Worm (Caenorhabditis elegans) whole organism, late embryonic: ENCODE results near the gene amt-3.

Experiments used
- C08G9.2 ChIP-seq: sonication (generic microtip); optimal IDR thresholded peaks from 2 replicates; lab custom pipeline; 2016; ENCODE audit warnings: mild to moderate bottlenecking, missing genetic modification characterization, moderate library complexity, missing compliant biosample characterization
- C38D4.7 ChIP-seq: fragments of 200-800 bp; sonication (Bioruptor generic); optimal IDR thresholded peaks from 2 replicates; lab custom pipeline; 2018; ENCODE audit warnings: mild to moderate bottlenecking, missing genetic modification characterization, moderate library complexity, missing compliant biosample characterization
- F13H6.1 ChIP-seq: sonication (generic microtip); optimal IDR thresholded peaks from 2 replicates; lab custom pipeline; 2016; ENCODE audit warnings: missing genetic modification characterization, missing compliant biosample characterization
- ahr-1 ChIP-seq: sonication (generic microtip); optimal IDR thresholded peaks from 2 replicates; lab custom pipeline; 2016; ENCODE audit warnings: missing genetic modification characterization, missing compliant biosample characterization
- ama-1 ChIP-seq: fragments of 150-350 bp; optimal IDR thresholded peaks from 2 replicates; lab custom pipeline; 2014
- ceh-18 ChIP-seq: sonication (generic microtip); optimal IDR thresholded peaks from 2 replicates; lab custom pipeline; 2016; ENCODE audit warnings: missing genetic modification characterization, missing compliant biosample characterization
- ceh-19 ChIP-seq: fragments of 200-800 bp; sonication (Bioruptor generic); optimal IDR thresholded peaks from 2 replicates; lab custom pipeline; 2018; ENCODE audit warnings: mild to moderate bottlenecking, missing genetic modification characterization, missing compliant biosample characterization
- ceh-2 ChIP-seq: sonication (generic microtip); optimal IDR thresholded peaks from 2 replicates; lab custom pipeline; 2016; ENCODE audit warnings: missing genotype, missing genetic modification characterization, missing compliant biosample characterization
- ceh-48 ChIP-seq: sonication (generic microtip); optimal IDR thresholded peaks from 2 replicates; lab custom pipeline; 2016; ENCODE audit warnings: missing genetic modification characterization, inconsistent platforms, missing compliant biosample characterization
- ceh-6 ChIP-seq: fragments of 200-800 bp; sonication (Bioruptor generic); optimal IDR thresholded peaks from 2 replicates; lab custom pipeline; 2018; ENCODE audit warnings: mild to moderate bottlenecking, missing genetic modification characterization, missing compliant biosample characterization
- ceh-9 ChIP-seq: sonication (generic microtip); optimal IDR thresholded peaks from 2 replicates; lab custom pipeline; 2016; ENCODE audit warnings: mild to moderate bottlenecking, missing genetic modification characterization, inconsistent platforms, missing compliant biosample characterization
- che-1 ChIP-seq: sonication (generic microtip); optimal IDR thresholded peaks from 2 replicates; lab custom pipeline; 2016; ENCODE audit warnings: mild to moderate bottlenecking, missing genetic modification characterization, missing compliant biosample characterization
- dmd-4 ChIP-seq: sonication (generic microtip); optimal IDR thresholded peaks from 2 replicates; lab custom pipeline; 2016; ENCODE audit warnings: borderline replicate concordance, missing genetic modification characterization, missing compliant biosample characterization
- dve-1 ChIP-seq: sonication (generic microtip); optimal IDR thresholded peaks from 2 replicates; lab custom pipeline; 2017; ENCODE audit warnings: antibody characterized with exemption, mild to moderate bottlenecking, missing genetic modification characterization, missing compliant biosample characterization
- elt-2 ChIP-seq: sonication (generic microtip); optimal IDR thresholded peaks from 2 replicates; lab custom pipeline; 2016; ENCODE audit warnings: missing genetic modification reagents, missing genetic modification characterization, missing compliant biosample characterization
- ets-4 ChIP-seq: sonication (generic microtip); optimal IDR thresholded peaks from 2 replicates; lab custom pipeline; 2016; ENCODE audit warnings: missing genetic modification characterization, missing compliant biosample characterization
- fax-1 ChIP-seq: sonication (generic microtip); optimal IDR thresholded peaks from 2 replicates; lab custom pipeline; 2016; ENCODE audit warnings: missing genotype, missing genetic modification characterization, missing compliant biosample characterization
- fkh-10 ChIP-seq: fragments of 150-350 bp; optimal IDR thresholded peaks from 2 replicates; lab custom pipeline; 2014; ENCODE audit warnings: missing biosample characterization, missing genetic modification reagents, missing genetic modification characterization
- gmeb-2 ChIP-seq: sonication (generic microtip); optimal IDR thresholded peaks from 2 replicates; lab custom pipeline; 2016; ENCODE audit warnings: missing genetic modification characterization, inconsistent platforms, missing compliant biosample characterization
- hlh-13 ChIP-seq: fragments of 200-800 bp; sonication (Bioruptor generic); optimal IDR thresholded peaks from 2 replicates; lab custom pipeline; 2018; ENCODE audit warnings: mild to moderate bottlenecking, missing genetic modification characterization, missing compliant biosample characterization
- hlh-15 ChIP-seq: sonication (generic microtip); optimal IDR thresholded peaks from 2 replicates; lab custom pipeline; 2016; ENCODE audit warnings: missing genetic modification characterization, missing compliant biosample characterization
- hlh-8 ChIP-seq: sonication (generic microtip); optimal IDR thresholded peaks from 2 replicates; lab custom pipeline; 2016; ENCODE audit warnings: missing genotype, missing genetic modification characterization, missing compliant biosample characterization
- lim-6 ChIP-seq: sonication (generic microtip); optimal IDR thresholded peaks from 2 replicates; lab custom pipeline; 2016; ENCODE audit warnings: missing genetic modification characterization, missing compliant biosample characterization
- lin-11 ChIP-seq: fragments of 200-800 bp; sonication (Bioruptor generic); optimal IDR thresholded peaks from 2 replicates; lab custom pipeline; 2018; ENCODE audit warnings: mild to moderate bottlenecking, missing genetic modification characterization, missing compliant biosample characterization
- madf-2 ChIP-seq: sonication (generic microtip); optimal IDR thresholded peaks from 2 replicates; lab custom pipeline; 2017; ENCODE audit warnings: missing genetic modification characterization, missing compliant biosample characterization
- odd-2 ChIP-seq: sonication (generic microtip); optimal IDR thresholded peaks from 2 replicates; lab custom pipeline; 2017; ENCODE audit warnings: antibody characterized with exemption, mild to moderate bottlenecking, missing genetic modification characterization, missing compliant biosample characterization
- pag-3 ChIP-seq: sonication (generic microtip); optimal IDR thresholded peaks from 2 replicates; lab custom pipeline; 2016; ENCODE audit warnings: missing compliant biosample characterization, missing genetic modification characterization, borderline replicate concordance
- pat-9 ChIP-seq: fragments of 200-800 bp; sonication (Bioruptor generic); optimal IDR thresholded peaks from 2 replicates; lab custom pipeline; 2018; ENCODE audit warnings: mild to moderate bottlenecking, missing genetic modification characterization, moderate library complexity, missing compliant biosample characterization
- pax-1 ChIP-seq: fragments of 150-350 bp; optimal IDR thresholded peaks from 2 replicates; lab custom pipeline; 2014; ENCODE audit warnings: missing biosample characterization, missing genetic modification characterization
- pha-2 ChIP-seq: sonication (generic microtip); optimal IDR thresholded peaks from 2 replicates; lab custom pipeline; 2017; ENCODE audit warnings: mild to moderate bottlenecking, missing genetic modification characterization, missing compliant biosample characterization
- pha-4 ChIP-seq: fragments of 150-350 bp; optimal IDR thresholded peaks from 2 replicates; lab custom pipeline; 2018; ENCODE audit warnings: missing biosample characterization, missing genetic modification reagents, missing genetic modification characterization
- pqm-1 ChIP-seq: sonication (generic microtip); optimal IDR thresholded peaks from 2 replicates; lab custom pipeline; 2016; ENCODE audit warnings: missing genetic modification characterization, missing compliant biosample characterization
- pros-1 ChIP-seq: fragments of 150-350 bp; optimal IDR thresholded peaks from 2 replicates; lab custom pipeline; 2014; ENCODE audit warnings: missing biosample characterization, missing genetic modification reagents, missing genetic modification characterization
- ref-2 ChIP-seq: sonication (generic microtip); optimal IDR thresholded peaks from 2 replicates; lab custom pipeline; 2016; ENCODE audit warnings: missing genetic modification characterization, missing compliant biosample characterization
- rnt-1 ChIP-seq: sonication (generic microtip); optimal IDR thresholded peaks from 2 replicates; lab custom pipeline; 2016; ENCODE audit warnings: missing genetic modification characterization, missing compliant biosample characterization
- sdc-2 ChIP-seq: sonication (generic microtip); optimal IDR thresholded peaks from 2 replicates; lab custom pipeline; 2016; ENCODE audit warnings: missing genotype, missing genetic modification characterization, missing compliant biosample characterization
- sox-2 ChIP-seq: fragments of 200-800 bp; sonication (Bioruptor generic); IDR thresholded peaks from 2 replicates; pipeline ENCODE4 v1.3.6; 2022; ENCODE audit warnings: missing genetic modification reagents, missing genetic modification characterization, missing compliant biosample characterization
- sox-4 ChIP-seq: sonication (generic microtip); optimal IDR thresholded peaks from 2 replicates; lab custom pipeline; 2017; ENCODE audit warnings: mild to moderate bottlenecking, missing genetic modification characterization, inconsistent platforms, missing compliant biosample characterization
- tbx-2 ChIP-seq: sonication (generic microtip); optimal IDR thresholded peaks from 2 replicates; lab custom pipeline; 2016; ENCODE audit warnings: missing genetic modification characterization, missing compliant biosample characterization
- tbx-7 ChIP-seq: sonication (generic microtip); optimal IDR thresholded peaks from 2 replicates; lab custom pipeline; 2016; ENCODE audit warnings: missing genotype, missing genetic modification characterization, missing compliant biosample characterization
- unc-3 ChIP-seq, 2 experiments: fragments of 200-800 bp in 1 of 2; sonication (Bioruptor generic) in 1 of 2; sonication (generic microtip) in 1 of 2; conservative IDR thresholded peaks in 1 of 2; optimal IDR thresholded peaks in 1 of 2; 2 replicates each; pipeline versions ENCODE4 v1.3.6 to Lab custom; 2016 to 2022; ENCODE audit warnings: missing compliant biosample characterization in 2 of 2, missing genetic modification characterization in 2 of 2, missing genetic modification reagents in 1 of 2
- unc-42 ChIP-seq: sonication (generic microtip); optimal IDR thresholded peaks from 2 replicates; lab custom pipeline; 2016; ENCODE audit warnings: missing genotype, missing genetic modification characterization, missing compliant biosample characterization
- zip-5 ChIP-seq: sonication (generic microtip); optimal IDR thresholded peaks from 2 replicates; lab custom pipeline; 2016; ENCODE audit warnings: missing genetic modification characterization, missing compliant biosample characterization

The amt-3 gene

ce11 chrII:8399997-8400396 is 31.0 kb upstream of the amt-3 start:
- TF ChIP-seq fkh-10 (GFP tag; lab: Kevin White, UChicago): no peak
- TF ChIP-seq pha-4: no peak
- TF ChIP-seq ref-2 (tag; lab: Kevin White, UChicago): no peak
- peak; percentile 41 for TF ChIP-seq elt-2 (tag; lab: Kevin White, UChicago)
- TF ChIP-seq ceh-9 (tag; lab: Kevin White, UChicago): no peak
- TF ChIP-seq tbx-7 (tag; lab: Kevin White, UChicago): no peak

ce11 chrII:8399064-8399463 is 30.1 kb upstream of the amt-3 start, which contains the start of gene dod-23:
dod-23 (minus strand) TSS chrII:8399164.
- TF ChIP-seq unc-3 (GFP tag; conservative IDR thresholded peaks at IDR 0.05; lab: Robert Waterston, UW) (no peak), unc-3 (tag; optimal IDR thresholded peaks at IDR 0.05; lab: Kevin White, UChicago) (no peak), odd-2 (tag; lab: Kevin White, UChicago) (no peak), ceh-9 (tag; lab: Kevin White, UChicago) (no peak), sox-4 (tag; lab: Kevin White, UChicago) (no peak), pqm-1 (tag; lab: Kevin White, UChicago) (no peak), hlh-8 (tag; lab: Kevin White, UChicago) (no peak), dve-1 (tag; lab: Kevin White, UChicago) (no peak), pax-1 (no peak)
- TF ChIP-seq, all 69 proteins: peak for 0

ce11 chrII:8396041-8396440 is 27.1 kb upstream of the amt-3 start, which contains the start of gene F49E12.7:
F49E12.7 (minus strand) TSS chrII:8396141.
- TF ChIP-seq madf-2 (tag; lab: Kevin White, UChicago) (no peak), pros-1 (tag; lab: Kevin White, UChicago) (no peak), hlh-13 (no peak), ceh-6 (GFP tag; lab: Kevin White, UChicago) (no peak), ahr-1 (tag; lab: Kevin White, UChicago) (no peak), ceh-19 (no peak), ceh-48 (tag; lab: Kevin White, UChicago) (no peak), unc-42 (tag; lab: Kevin White, UChicago) (no peak), hlh-15 (tag; lab: Kevin White, UChicago) (no peak), elt-2 (tag; lab: Kevin White, UChicago) (no peak), ceh-2 (tag; lab: Kevin White, UChicago) (no peak), sdc-2 (tag; lab: Kevin White, UChicago) (no peak)

- TF ChIP-seq odd-2 (tag; lab: Kevin White, UChicago): no peak
- TF ChIP-seq ahr-1 (tag; lab: Kevin White, UChicago): no peak
- no peak for TF ChIP-seq ets-4
- no peak for TF ChIP-seq elt-2 (tag; lab: Kevin White, UChicago)
- TF ChIP-seq unc-42 (tag; lab: Kevin White, UChicago): no peak
- TF ChIP-seq zip-5 (tag; lab: Kevin White, UChicago): no peak
- no peak for TF ChIP-seq ceh-2 (tag; lab: Kevin White, UChicago)
- no peak for TF ChIP-seq sox-2 (GFP tag; lab: Robert Waterston, UW)
- TF ChIP-seq lin-11 (tag; lab: Kevin White, UChicago): no peak
- no peak for TF ChIP-seq che-1 (tag; lab: Kevin White, UChicago)
- no peak for TF ChIP-seq tbx-7 (tag; lab: Kevin White, UChicago)
- no peak for TF ChIP-seq ama-1 (lab: Kevin White, UChicago)
- TF ChIP-seq rnt-1: no peak
- TF ChIP-seq ceh-18: no peak
- TF ChIP-seq pha-2 (tag; lab: Kevin White, UChicago): no peak
Observed at ce11 chrII:8394205-8394604, 25.2 kb upstream of the amt-3 start, which contains the start of gene F49E12.8. F49E12.8 (minus strand) TSS chrII:8394305.

ce11 chrII:8392215-8392614 is 23.3 kb upstream of the amt-3 start:
- no peak for TF ChIP-seq che-1 (tag; lab: Kevin White, UChicago)
- TF ChIP-seq tbx-7 (tag; lab: Kevin White, UChicago): no peak
- no peak for TF ChIP-seq pag-3
- no peak for TF ChIP-seq sdc-2 (tag; lab: Kevin White, UChicago)
- TF ChIP-seq pat-9 (tag; lab: Kevin White, UChicago): no peak
- TF ChIP-seq pha-4: no peak
- no peak for TF ChIP-seq fax-1
- TF ChIP-seq hlh-15 (tag; lab: Kevin White, UChicago): no peak
- TF ChIP-seq odd-2 (tag; lab: Kevin White, UChicago): no peak
- no peak for TF ChIP-seq tbx-2
- TF ChIP-seq F13H6.1 (tag; lab: Kevin White, UChicago): no peak
- no peak for TF ChIP-seq C38D4.7 (GFP tag; lab: Kevin White, UChicago)
- no peak for TF ChIP-seq ceh-19
- no peak for TF ChIP-seq gmeb-2 (tag; lab: Kevin White, UChicago)
- no peak for TF ChIP-seq C08G9.2
- no peak for TF ChIP-seq dmd-4 (tag; lab: Kevin White, UChicago)
- TF ChIP-seq lim-6: no peak
- TF ChIP-seq ceh-6 (GFP tag; lab: Kevin White, UChicago): no peak
- TF ChIP-seq pqm-1 (tag; lab: Kevin White, UChicago): no peak
- TF ChIP-seq, all 69 proteins: peak for 0
